Fruit fly (Drosophila melanogaster) whole organism, wandering third instar larva: ENCODE data around the gene siz.

ENCODE experiments used
- CG32264 ChIP-seq: fragments of 200-800 bp; sonication (Bioruptor generic); optimal IDR thresholded peaks from 2 replicates; lab custom pipeline; 2016; ENCODE audit warnings: missing biosample characterization, missing genetic modification characterization
- CrebA ChIP-seq: fragments of 200-800 bp; sonication (Bioruptor generic); optimal IDR thresholded peaks from 2 replicates; lab custom pipeline; 2016; ENCODE audit warnings: missing biosample characterization, mild to moderate bottlenecking, missing genetic modification characterization, borderline replicate concordance
- GATAd ChIP-seq: sonication (Bioruptor generic); optimal IDR thresholded peaks from 2 replicates; lab custom pipeline; 2016; ENCODE audit warnings: missing biosample characterization, missing genetic modification characterization
- Mio ChIP-seq: sonication (Bioruptor generic); optimal IDR thresholded peaks from 2 replicates; lab custom pipeline; 2016; ENCODE audit warnings: missing biosample characterization, missing genetic modification characterization
- OdsH ChIP-seq: fragments of 200-800 bp; sonication (Bioruptor generic); optimal IDR thresholded peaks from 2 replicates; lab custom pipeline; 2016; ENCODE audit warnings: missing biosample characterization, mild to moderate bottlenecking, missing genetic modification characterization
- Rel ChIP-seq, 2 experiments: fragments of 200-800 bp; sonication (Bioruptor generic) in 1 of 2; optimal IDR thresholded peaks; 2 replicates in 1 of 2; 3 replicates in 1 of 2; lab custom pipeline; 2016 to 2019; ENCODE audit warnings: mild to moderate bottlenecking in 2 of 2, missing biosample characterization in 2 of 2, missing genetic modification characterization in 2 of 2, moderate library complexity in 1 of 2
- br ChIP-seq: fragments of 200-800 bp; sonication (Bioruptor generic); optimal IDR thresholded peaks from 2 replicates; lab custom pipeline; 2016; ENCODE audit warnings: missing biosample characterization, missing genetic modification characterization
- h ChIP-seq: fragments of 200-800 bp; sonication (Bioruptor generic); optimal IDR thresholded peaks from 3 replicates; lab custom pipeline; 2016; ENCODE audit warnings: missing biosample characterization, mild to moderate bottlenecking, missing genetic modification characterization
- lola ChIP-seq: fragments of >200 bp; optimal IDR thresholded peaks from 2 replicates; lab custom pipeline; 2017; ENCODE audit warnings: missing biosample characterization, missing genetic modification characterization
- psq ChIP-seq: fragments of 200-800 bp; sonication (Bioruptor generic); optimal IDR thresholded peaks from 3 replicates; lab custom pipeline; 2017; ENCODE audit warnings: missing biosample characterization, mild to moderate bottlenecking, missing genetic modification characterization, moderate library complexity
- usp ChIP-seq: fragments of >200 bp; optimal IDR thresholded peaks from 2 replicates; lab custom pipeline; 2017; ENCODE audit warnings: missing biosample characterization, missing genetic modification characterization

DNA sequence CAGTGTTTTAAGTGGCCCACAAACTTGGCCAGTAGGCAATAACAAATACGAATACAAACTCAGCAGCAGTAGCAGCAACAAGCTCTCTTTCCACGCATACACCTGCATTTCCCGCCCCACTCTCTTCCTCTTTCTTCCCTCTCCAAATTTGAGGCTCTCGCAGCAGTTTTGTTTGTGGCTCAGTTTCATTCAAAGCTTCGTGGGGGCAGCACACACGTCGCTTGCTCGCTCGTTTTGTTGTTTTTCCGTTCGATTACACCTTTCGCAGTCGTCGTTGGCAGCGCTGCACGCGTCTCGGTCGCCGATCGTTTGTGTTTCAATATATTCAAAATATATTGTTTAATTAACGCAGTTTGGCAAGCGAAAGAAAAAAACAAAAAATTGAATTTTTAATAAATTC is 24.3 kb downstream of the siz start:
- TF ChIP-seq lola (no peak), h (GFP tag; lab: Kevin White, UChicago) (peak; percentile 72), GATAd (GFP tag; lab: Kevin White, UChicago) (no peak), Rel (GFP tag; optimal IDR thresholded peaks at IDR 0.05; lab: Kevin White, UChicago) (no peak), Rel (tag; optimal IDR thresholded peaks at IDR 0.05; lab: Kevin White, UChicago) (peak; percentile 81), Mio (GFP tag; lab: Kevin White, UChicago) (no peak), usp (GFP tag; lab: Kevin White, UChicago) (no peak), CG32264 (GFP tag; lab: Kevin White, UChicago) (peak; percentile 15), CrebA (GFP tag; lab: Kevin White, UChicago) (no peak), br (GFP tag; lab: Kevin White, UChicago) (peak; percentile 24), psq (peak; percentile 38), OdsH (GFP tag; lab: Kevin White, UChicago) (peak; percentile 48)
